Fruit fly (Drosophila melanogaster): Measurements from ENCODE around the gene Cp15.
A peak's percentile ranks its signal among the peaks of the same experiment; 100 is the strongest.

- TF ChIP-seq CG6683 (GFP tag; optimal IDR thresholded peaks at IDR 0.05) (no peak), CG6813 (GFP tag; optimal IDR thresholded peaks at IDR 0.05) (no peak), CG30431 (GFP tag; optimal IDR thresholded peaks at IDR 0.05) (no peak), CG3847 (GFP tag; IDR thresholded peaks at IDR 0.05) (no peak), prd (optimal IDR thresholded peaks at IDR 0.05) (no peak), prd (GFP tag; IDR thresholded peaks at IDR 0.05) (no peak), cwo (GFP tag; optimal IDR thresholded peaks at IDR 0.05) (peak; percentile 49)
Observed at dm6 chr3L:8681896-8682550, 46.3 kb upstream of the Cp15 start.

Measured in whole organism, embryonic.